Worm (Caenorhabditis elegans) whole organism, L1 larva: ENCODE measurements around the gene Y67H2A.10.

Experiments
- C16A3.4 ChIP-seq: fragments of 150-350 bp; optimal IDR thresholded peaks from 2 replicates; lab custom pipeline; 2014; ENCODE audit warnings: missing biosample characterization, missing genetic modification characterization
- C34B4.2 ChIP-seq: sonication (generic microtip); optimal IDR thresholded peaks from 2 replicates; lab custom pipeline; 2017; ENCODE audit warnings: mild to moderate bottlenecking, missing genetic modification characterization, missing compliant biosample characterization
- Y116A8C.19 ChIP-seq: sonication (generic microtip); optimal IDR thresholded peaks from 2 replicates; lab custom pipeline; 2016; ENCODE audit warnings: missing compliant biosample characterization, missing genetic modification characterization, borderline replicate concordance
- aha-1 ChIP-seq: fragments of 150-350 bp; optimal IDR thresholded peaks from 2 replicates; lab custom pipeline; 2014; ENCODE audit warnings: missing biosample characterization, missing genetic modification characterization
- ama-1 ChIP-seq: fragments of 150-350 bp; optimal IDR thresholded peaks from 2 replicates; lab custom pipeline; 2014
- blmp-1 ChIP-seq: fragments of 150-350 bp; optimal IDR thresholded peaks from 2 replicates; lab custom pipeline; 2014; ENCODE audit warnings: missing biosample characterization, missing genetic modification characterization
- ces-1 ChIP-seq: fragments of 150-350 bp; optimal IDR thresholded peaks from 2 replicates; lab custom pipeline; 2014; ENCODE audit warnings: missing biosample characterization, missing genetic modification reagents, missing genetic modification characterization
- dsc-1 ChIP-seq: sonication (generic microtip); optimal IDR thresholded peaks from 2 replicates; lab custom pipeline; 2016; ENCODE audit warnings: mild to moderate bottlenecking, missing genetic modification characterization, missing compliant biosample characterization
- efl-1 ChIP-seq, 4 experiments: fragments of 150-350 bp; optimal IDR thresholded peaks in 3 of 4; peaks in 1 of 4; 1 replicate in 1 of 4; 2 replicates in 3 of 4; lab custom pipeline; 2014; ENCODE audit warnings: missing biosample characterization in 2 of 4, missing genetic modification characterization in 2 of 4, missing genetic modification reagents in 2 of 4
- egl-27 ChIP-seq, 2 experiments: fragments of 150-350 bp in 1 of 2; sonication (generic microtip); optimal IDR thresholded peaks; 3 replicates each; lab custom pipeline; 2017 to 2018; ENCODE audit warnings: missing biosample characterization in 2 of 2, missing genetic modification characterization in 2 of 2, missing genetic modification reagents in 2 of 2
- elt-2 ChIP-seq: sonication (generic microtip); optimal IDR thresholded peaks from 2 replicates; lab custom pipeline; 2016; ENCODE audit warnings: missing genetic modification characterization, mild to moderate bottlenecking, inconsistent platforms, missing compliant biosample characterization, missing genetic modification reagents
- elt-3 ChIP-seq, 6 experiments: fragments of 150-350 bp in 1 of 6; sonication (generic microtip); optimal IDR thresholded peaks; 2 replicates each; lab custom pipeline; 2017 to 2018; ENCODE audit warnings: missing biosample characterization in 6 of 6, missing genetic modification characterization in 6 of 6, inconsistent platforms in 1 of 6
- fkh-10 ChIP-seq: sonication (generic microtip); optimal IDR thresholded peaks from 2 replicates; lab custom pipeline; 2017; ENCODE audit warnings: missing biosample characterization, missing genetic modification reagents, missing genetic modification characterization
- fos-1 ChIP-seq: fragments of 150-350 bp; optimal IDR thresholded peaks from 2 replicates; lab custom pipeline; 2014; ENCODE audit warnings: missing biosample characterization, missing genetic modification characterization
- hlh-4 ChIP-seq: sonication (generic microtip); optimal IDR thresholded peaks from 2 replicates; lab custom pipeline; 2016; ENCODE audit warnings: mild to moderate bottlenecking, missing genetic modification characterization, missing compliant biosample characterization
- hpl-2 ChIP-seq: fragments of 150-350 bp; optimal IDR thresholded peaks from 2 replicates; lab custom pipeline; 2014; ENCODE audit warnings: missing biosample characterization, missing genetic modification reagents, missing genetic modification characterization
- isw-1 ChIP-seq: fragments of 200-800 bp; sonication (Bioruptor generic); IDR thresholded peaks from 2 replicates; pipeline ENCODE4 v1.3.6; 2022; ENCODE audit warnings: missing genetic modification characterization, missing compliant biosample characterization
- jun-1 ChIP-seq: fragments of 150-350 bp; optimal IDR thresholded peaks from 2 replicates; lab custom pipeline; 2014; ENCODE audit warnings: missing biosample characterization, missing genetic modification reagents, missing genetic modification characterization
- lin-15B ChIP-seq: fragments of 150-350 bp; sonication (generic microtip); optimal IDR thresholded peaks from 3 replicates; lab custom pipeline; 2014; ENCODE audit warnings: missing biosample characterization, missing genetic modification characterization
- lin-35 ChIP-seq, 2 experiments: fragments of 150-350 bp; optimal IDR thresholded peaks; 2 replicates each; lab custom pipeline; 2014; ENCODE audit warnings: missing biosample characterization in 2 of 2, missing genetic modification characterization in 2 of 2, missing genetic modification reagents in 2 of 2
- lin-39 ChIP-seq: fragments of 150-350 bp; optimal IDR thresholded peaks from 2 replicates; lab custom pipeline; 2014; ENCODE audit warnings: missing biosample characterization, missing genetic modification reagents, missing genetic modification characterization
- lsy-2 ChIP-seq, 2 experiments: fragments of 150-350 bp; optimal IDR thresholded peaks; 2 replicates each; lab custom pipeline; 2014; ENCODE audit warnings: missing biosample characterization in 2 of 2, missing genetic modification characterization in 2 of 2
- mef-2 ChIP-seq: fragments of 150-350 bp; optimal IDR thresholded peaks from 2 replicates; lab custom pipeline; 2014; ENCODE audit warnings: missing biosample characterization, missing genetic modification characterization
- nhr-11 ChIP-seq: fragments of 150-350 bp; optimal IDR thresholded peaks from 2 replicates; lab custom pipeline; 2014; ENCODE audit warnings: missing biosample characterization, missing genetic modification characterization
- nhr-12 ChIP-seq: sonication (generic microtip); optimal IDR thresholded peaks from 2 replicates; lab custom pipeline; 2017; ENCODE audit warnings: missing biosample characterization, missing genetic modification characterization
- nhr-20 ChIP-seq: sonication (generic microtip); optimal IDR thresholded peaks from 2 replicates; lab custom pipeline; 2016; ENCODE audit warnings: mild to moderate bottlenecking, missing genetic modification characterization, missing compliant biosample characterization
- nhr-77 ChIP-seq: fragments of 150-350 bp; optimal IDR thresholded peaks from 2 replicates; lab custom pipeline; 2014; ENCODE audit warnings: missing biosample characterization, missing genetic modification characterization
- nhr-84 ChIP-seq: sonication (generic microtip); optimal IDR thresholded peaks from 2 replicates; lab custom pipeline; 2017; ENCODE audit warnings: missing biosample characterization, missing genetic modification characterization
- nhr-85 ChIP-seq: sonication (generic microtip); peaks from one replicate; lab custom pipeline; 2016; ENCODE audit warnings: missing genetic modification characterization, inconsistent platforms, missing compliant biosample characterization
- nhr-90 ChIP-seq: sonication (generic microtip); optimal IDR thresholded peaks from 2 replicates; lab custom pipeline; 2016; ENCODE audit warnings: mild to moderate bottlenecking, missing genetic modification characterization, missing compliant biosample characterization; ENCODE audit not compliant: poor library complexity
- pax-3 ChIP-seq: fragments of 200-800 bp; sonication (Bioruptor generic); optimal IDR thresholded peaks from 2 replicates; lab custom pipeline; 2018; ENCODE audit warnings: mild to moderate bottlenecking, missing genetic modification characterization, moderate library complexity, missing compliant biosample characterization
- pqm-1 ChIP-seq: sonication (generic microtip); optimal IDR thresholded peaks from 3 replicates; lab custom pipeline; 2017; ENCODE audit warnings: missing biosample characterization, missing genetic modification characterization
- skn-1 ChIP-seq: fragments of 150-350 bp; optimal IDR thresholded peaks from 2 replicates; lab custom pipeline; 2014; ENCODE audit warnings: missing biosample characterization, missing genetic modification characterization
- snpc-4 ChIP-seq: fragments of 150-350 bp; optimal IDR thresholded peaks from 2 replicates; lab custom pipeline; 2014; ENCODE audit warnings: missing biosample characterization, missing genetic modification characterization
- snu-23 ChIP-seq: sonication (generic microtip); optimal IDR thresholded peaks from 2 replicates; lab custom pipeline; 2016; ENCODE audit warnings: missing genetic modification characterization, missing compliant biosample characterization
- sox-4 ChIP-seq: sonication (generic microtip); optimal IDR thresholded peaks from 2 replicates; lab custom pipeline; 2016; ENCODE audit warnings: missing genetic modification characterization, missing compliant biosample characterization
- sptf-1 ChIP-seq: fragments of 150-350 bp; optimal IDR thresholded peaks from 2 replicates; lab custom pipeline; 2014; ENCODE audit warnings: missing biosample characterization, missing genetic modification characterization
- swsn-7 ChIP-seq: sonication (generic microtip); optimal IDR thresholded peaks from 2 replicates; lab custom pipeline; 2016; ENCODE audit warnings: missing genetic modification characterization, missing compliant biosample characterization
- tlp-1 ChIP-seq: fragments of 150-350 bp; optimal IDR thresholded peaks from 2 replicates; lab custom pipeline; 2014; ENCODE audit warnings: missing biosample characterization, missing genetic modification characterization
- unc-130 ChIP-seq: fragments of 150-350 bp; optimal IDR thresholded peaks from 2 replicates; lab custom pipeline; 2017; ENCODE audit warnings: missing biosample characterization, missing genetic modification characterization, inconsistent platforms
- unc-30 ChIP-seq: sonication (generic microtip); optimal IDR thresholded peaks from 2 replicates; lab custom pipeline; 2017; ENCODE audit warnings: missing biosample characterization, missing genetic modification characterization
- unc-86 ChIP-seq: sonication (generic microtip); optimal IDR thresholded peaks from 2 replicates; lab custom pipeline; 2016; ENCODE audit warnings: missing genetic modification characterization, missing compliant biosample characterization
- unc-98 ChIP-seq: fragments of 200-800 bp; sonication (Bioruptor generic); IDR thresholded peaks from 2 replicates; pipeline ENCODE4 v1.3.6; 2022; ENCODE audit warnings: missing genetic modification characterization, missing compliant biosample characterization
- ztf-11 ChIP-seq, 2 experiments: sonication (generic microtip); optimal IDR thresholded peaks; 2 replicates each; lab custom pipeline; 2016 to 2017; ENCODE audit warnings: missing genetic modification characterization in 2 of 2, missing biosample characterization in 1 of 2, missing compliant biosample characterization in 1 of 2
- ztf-4 ChIP-seq: fragments of 150-350 bp; optimal IDR thresholded peaks from 2 replicates; lab custom pipeline; 2014; ENCODE audit warnings: missing biosample characterization, missing genetic modification characterization

Y67H2A.10 gene

DNA sequence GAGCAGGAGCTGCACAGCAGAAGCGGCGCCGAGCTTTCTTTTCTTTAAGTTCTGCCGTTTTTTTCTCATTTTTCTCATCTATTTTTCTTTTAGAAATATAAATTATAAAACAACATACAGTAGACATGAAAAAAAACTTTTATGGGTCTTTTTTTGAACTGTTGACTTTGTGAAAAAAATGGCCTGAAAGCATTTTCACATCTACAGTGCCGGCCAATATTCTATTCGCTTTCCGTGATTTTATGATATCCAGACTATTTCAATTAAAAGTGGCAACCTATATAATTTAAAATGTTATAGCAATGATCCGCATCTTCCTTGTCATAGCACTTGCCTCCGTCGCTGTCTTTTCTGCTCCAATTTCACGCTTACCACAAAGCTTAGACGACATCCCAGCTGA, 38.8 kb upstream of the Y67H2A.10 start, which contains the start of gene far-6:
Gene far-6 (plus strand): TSS at position 301 of the 400 bp plus-strand sequence.
- TF ChIP-seq elt-2 (tag; lab: Kevin White, UChicago) = no peak

DNA sequence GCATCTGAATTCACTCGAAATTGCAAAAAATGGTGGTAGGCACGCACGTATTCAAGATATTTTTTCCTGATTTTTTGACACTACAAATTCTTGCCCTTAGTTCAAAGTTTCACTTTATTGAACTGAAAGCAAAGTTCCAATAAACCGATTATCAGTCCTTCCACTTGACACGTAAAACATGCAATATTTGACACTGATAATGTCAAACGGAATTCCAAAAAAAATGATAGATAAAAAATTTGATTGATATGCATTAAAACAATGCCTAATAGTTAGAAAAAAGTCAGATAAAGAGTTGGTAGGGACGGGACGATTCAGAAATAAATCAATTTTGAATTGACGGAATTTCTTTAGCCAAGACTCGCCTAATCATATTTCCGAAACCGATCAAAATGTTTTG, 37.8 kb upstream of the Y67H2A.10 start:
- TF ChIP-seq tlp-1 (peak; percentile 75), ztf-4 (no peak), sox-4 (tag; lab: Kevin White, UChicago) (no peak), lin-35 (GFP tag; optimal IDR thresholded peaks at IDR 0.05; lab: Kevin White, UChicago) (peak in 1 of 2 experiments; percentile 27), efl-1 (optimal IDR thresholded peaks at IDR 0.05; lab: Kevin White, UChicago) (no peak), efl-1 (GFP tag; optimal IDR thresholded peaks at IDR 0.05 in 1 of 2; lab: Kevin White, UChicago) (peak in 1 of 2 experiments; percentile 82), elt-2 (tag; lab: Kevin White, UChicago) (peak; percentile 90), pqm-1 (peak; percentile 61), jun-1 (tag; lab: Kevin White, UChicago) (peak; percentile 39), snpc-4 (tag; lab: Kevin White, UChicago) (no peak), nhr-90 (tag; lab: Kevin White, UChicago) (no peak), egl-27 (tag; optimal IDR thresholded peaks at IDR 0.05; lab: Kevin White, UChicago) (no peak), unc-130 (tag; lab: Kevin White, UChicago) (no peak)

ce11 chrIV:13323823-13324359, 34.6 kb upstream of the Y67H2A.10 start, which contains the start of gene fat-2:
fat-2 (plus strand) TSS chrIV:13323873.
- TF ChIP-seq unc-30 (tag; lab: Kevin White, UChicago) (no peak), nhr-11 (no peak), sptf-1 (tag; lab: Kevin White, UChicago) (no peak), elt-3 (tag; optimal IDR thresholded peaks at IDR 0.05; lab: Kevin White, UChicago) (no peak), fkh-10 (GFP tag; lab: Kevin White, UChicago) (no peak), aha-1 (tag; lab: Kevin White, UChicago) (no peak), ztf-11 (tag; optimal IDR thresholded peaks at IDR 0.05; lab: Kevin White, UChicago) (no peak), snu-23 (no peak), hlh-4 (tag; lab: Kevin White, UChicago) (no peak), lin-15B (tag; lab: Kevin White, UChicago) (no peak), isw-1 (GFP tag; lab: Robert Waterston, UW) (no peak), nhr-90 (tag; lab: Kevin White, UChicago) (no peak), tlp-1 (no peak), unc-86 (tag; lab: Kevin White, UChicago) (no peak), pax-3 (no peak), swsn-7 (tag; lab: Kevin White, UChicago) (no peak), nhr-12 (tag; lab: Kevin White, UChicago) (no peak), lsy-2 (tag; optimal IDR thresholded peaks at IDR 0.05; lab: Kevin White, UChicago) (no peak), dsc-1 (no peak), skn-1 (no peak)

- TF ChIP-seq elt-3 (tag; optimal IDR thresholded peaks at IDR 0.05; lab: Kevin White, UChicago) (peak in 4 of 6 experiments; percentile 49 to 84 (median 70)), nhr-20 (tag; lab: Kevin White, UChicago) (peak; percentile 93), snu-23 (peak; percentile 87), ama-1 (lab: Kevin White, UChicago) (no peak), nhr-84 (no peak), dsc-1 (peak; percentile 50), sox-4 (tag; lab: Kevin White, UChicago) (no peak), nhr-90 (tag; lab: Kevin White, UChicago) (peak; percentile 81), ces-1 (GFP tag; lab: Kevin White, UChicago) (no peak), lsy-2 (tag; optimal IDR thresholded peaks at IDR 0.05; lab: Kevin White, UChicago) (peak; percentile 35 to 73), fos-1 (peak; percentile 59), C16A3.4 (tag; lab: Kevin White, UChicago) (peak; percentile 6), Y116A8C.19 (tag; lab: Kevin White, UChicago) (no peak), elt-2 (tag; lab: Kevin White, UChicago) (peak; percentile 94), snpc-4 (tag; lab: Kevin White, UChicago) (peak; percentile 46), egl-27 (tag; optimal IDR thresholded peaks at IDR 0.05; lab: Kevin White, UChicago) (peak; percentile 31 to 50), unc-98 (GFP tag; lab: Robert Waterston, UW) (0 out of 2 replicates have a peak, but pooled peaks have one; percentile 18), swsn-7 (tag; lab: Kevin White, UChicago) (peak; percentile 84), nhr-85 (peak; percentile 88), lin-35 (GFP tag; optimal IDR thresholded peaks at IDR 0.05; lab: Kevin White, UChicago) (peak; percentile 43 to 58), lin-39 (tag; lab: Kevin White, UChicago) (no peak), nhr-11 (peak; percentile 55), mef-2 (no peak), blmp-1 (peak; percentile 33), C34B4.2 (tag; lab: Kevin White, UChicago) (no peak), jun-1 (tag; lab: Kevin White, UChicago) (peak; percentile 55), nhr-77 (tag; lab: Kevin White, UChicago) (peak; percentile 89), hpl-2 (no peak)
Measured at ce11 chrIV:13322429-13322828, 33.1 kb upstream of the Y67H2A.10 start.
